Fruit fly (Drosophila melanogaster): ENCODE measurements around the gene Hand.
A peak's percentile ranks its signal among the peaks of the same experiment; 100 is the strongest.

DNA sequence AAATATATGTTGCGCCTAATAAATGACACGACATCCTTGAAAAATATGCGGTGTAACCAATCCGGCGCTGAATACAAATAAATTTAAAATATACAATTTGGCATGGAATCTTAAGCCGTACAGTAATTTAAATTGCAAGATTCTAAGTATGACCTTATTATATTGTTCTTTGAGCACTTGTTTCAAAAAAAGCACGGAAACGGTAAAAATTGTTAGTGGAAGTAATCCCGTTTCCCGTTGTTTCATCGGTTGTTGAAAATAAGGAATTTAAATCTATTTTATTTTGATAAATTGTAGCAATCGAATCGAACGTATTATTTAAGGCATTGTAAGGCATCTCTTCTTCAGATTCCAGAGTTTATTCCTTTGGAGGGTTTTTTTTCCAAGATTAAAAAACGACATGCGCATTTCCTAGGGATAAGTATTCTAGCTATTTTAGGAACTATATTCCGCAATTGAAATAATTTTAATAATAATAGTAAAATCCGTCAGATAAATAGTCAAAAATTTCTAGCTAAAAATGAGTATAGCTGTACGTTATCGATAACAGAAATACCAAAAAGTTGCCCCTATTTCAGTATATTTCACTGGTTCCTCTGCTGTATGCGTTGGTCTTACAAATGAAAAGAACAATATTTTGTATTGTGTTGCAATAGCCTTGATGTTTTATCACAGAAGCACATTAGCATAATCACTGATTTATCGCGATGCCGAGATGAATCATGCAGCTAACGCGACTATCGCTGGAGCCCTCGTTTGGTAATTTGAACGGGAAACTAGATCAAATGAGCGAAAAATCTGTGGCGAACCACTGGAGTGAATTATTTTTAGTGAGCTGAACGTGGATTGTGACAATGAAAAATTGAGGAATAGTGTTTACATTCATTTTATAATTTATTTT lies 38.2 kb upstream of the Hand start, which contains the start of gene GATAd:
- TF ChIP-seq Mnt (GFP tag; optimal IDR thresholded peaks at IDR 0.05), result peak; percentile 23
- no peak for TF ChIP-seq Hr96 (GFP tag; optimal IDR thresholded peaks at IDR 0.05)
- TF ChIP-seq kay (GFP tag; ENCODE audit: borderline replicate concordance), result peak; percentile 98
- TF ChIP-seq cic (GFP tag; optimal IDR thresholded peaks at IDR 0.05), result no peak
- TF ChIP-seq CG7045 (GFP tag; optimal IDR thresholded peaks at IDR 0.05), result no peak
- TF ChIP-seq CG14711 (tag; optimal IDR thresholded peaks at IDR 0.05), result no peak
- peak; percentile 38 for TF ChIP-seq pad (GFP tag; optimal IDR thresholded peaks at IDR 0.05)
- TF ChIP-seq cnc (optimal IDR thresholded peaks at IDR 0.05), result no peak
- TF ChIP-seq toe (GFP tag; optimal IDR thresholded peaks at IDR 0.05), result no peak
- TF ChIP-seq Crg-1 (GFP tag; optimal IDR thresholded peaks at IDR 0.05), result no peak
- TF ChIP-seq CG7101 (tag; optimal IDR thresholded peaks at IDR 0.05), result peak; percentile 8
